Worm (Caenorhabditis elegans): ENCODE results near the gene cyp-33C3.

The cyp-33C3 gene

ce11 chrV:2225130-2225529 is 17.4 kb upstream of the cyp-33C3 start, which contains the start of gene nhr-103:
Gene nhr-103 (plus strand): TSS chrV:2225430.
- TF ChIP-seq R02D3.7 (tag; optimal IDR thresholded peaks at IDR 0.05) (no peak), aly-2 (tag; optimal IDR thresholded peaks at IDR 0.05) (no peak), sma-9 (GFP tag; optimal IDR thresholded peaks at IDR 0.05) (no peak), sma-9 (tag; optimal IDR thresholded peaks at IDR 0.05) (no peak)

ce11 chrV:2226903-2227302 is 15.7 kb upstream of the cyp-33C3 start, which contains the start of gene nhr-18:
Gene nhr-18 (plus strand): TSS chrV:2227203.
- TF ChIP-seq mab-5 (tag; optimal IDR thresholded peaks at IDR 0.05): no peak
- no peak for TF ChIP-seq ama-1 (optimal IDR thresholded peaks at IDR 0.05)
- TF ChIP-seq sma-9 (GFP tag; optimal IDR thresholded peaks at IDR 0.05): no peak
- TF ChIP-seq sma-9 (tag; optimal IDR thresholded peaks at IDR 0.05): no peak
- no peak for TF ChIP-seq lsy-2 (tag; optimal IDR thresholded peaks at IDR 0.05)
- no peak for TF ChIP-seq unc-55 (GFP tag; optimal IDR thresholded peaks at IDR 0.05)
- TF ChIP-seq nhr-237 (tag; optimal IDR thresholded peaks at IDR 0.05): no peak
- TF ChIP-seq nhr-129 (tag; optimal IDR thresholded peaks at IDR 0.05): no peak
- TF ChIP-seq gmeb-1 (tag; optimal IDR thresholded peaks at IDR 0.05): no peak
- TF ChIP-seq sem-4 (tag; optimal IDR thresholded peaks at IDR 0.05): no peak
- TF ChIP-seq lin-11 (tag; optimal IDR thresholded peaks at IDR 0.05): no peak
- TF ChIP-seq F13H6.1 (tag; optimal IDR thresholded peaks at IDR 0.05): no peak
- TF ChIP-seq ztf-1 (GFP tag; conservative IDR thresholded peaks at IDR 0.05): no peak
- no peak for TF ChIP-seq Y55F3AM.14 (GFP tag; optimal IDR thresholded peaks at IDR 0.05)
- TF ChIP-seq ceh-16 (tag; optimal IDR thresholded peaks at IDR 0.05): no peak
- no peak for TF ChIP-seq ztf-4 (tag; optimal IDR thresholded peaks at IDR 0.05)
- TF ChIP-seq aly-2 (tag; optimal IDR thresholded peaks at IDR 0.05): no peak
- no peak for TF ChIP-seq mdl-1 (tag; optimal IDR thresholded peaks at IDR 0.05)
- TF ChIP-seq C34F6.9 (tag; optimal IDR thresholded peaks at IDR 0.05): no peak
- TF ChIP-seq ZK546.5 (tag; optimal IDR thresholded peaks at IDR 0.05): no peak
- TF ChIP-seq skn-1 (tag; optimal IDR thresholded peaks at IDR 0.05): no peak

ce11 chrV:2228781-2229180 is 13.8 kb upstream of the cyp-33C3 start, which contains the start of gene nhr-126:
Gene nhr-126 (plus strand): TSS chrV:2229081.
- TF ChIP-seq sma-3 (GFP tag; optimal IDR thresholded peaks at IDR 0.05) (no peak), sma-9 (GFP tag; optimal IDR thresholded peaks at IDR 0.05) (no peak), sma-9 (tag; optimal IDR thresholded peaks at IDR 0.05) (no peak), R02D3.7 (tag; optimal IDR thresholded peaks at IDR 0.05) (no peak), peb-1 (tag; optimal IDR thresholded peaks at IDR 0.05) (no peak), nhr-237 (tag; optimal IDR thresholded peaks at IDR 0.05) (no peak), nhr-11 (tag; optimal IDR thresholded peaks at IDR 0.05) (no peak), C34F6.9 (tag; optimal IDR thresholded peaks at IDR 0.05) (no peak), nhr-23 (tag; optimal IDR thresholded peaks at IDR 0.05) (no peak), nhr-12 (tag; optimal IDR thresholded peaks at IDR 0.05) (no peak), mab-5 (tag; optimal IDR thresholded peaks at IDR 0.05) (no peak), gmeb-1 (tag; optimal IDR thresholded peaks at IDR 0.05) (no peak), ztf-4 (tag; optimal IDR thresholded peaks at IDR 0.05) (no peak), ceh-16 (tag; optimal IDR thresholded peaks at IDR 0.05) (no peak), nhr-129 (tag; optimal IDR thresholded peaks at IDR 0.05) (no peak), mdl-1 (tag; optimal IDR thresholded peaks at IDR 0.05) (no peak)

- TF ChIP-seq ceh-16 (tag; optimal IDR thresholded peaks at IDR 0.05): no peak
- no peak for TF ChIP-seq blmp-1 (tag; optimal IDR thresholded peaks at IDR 0.05; ENCODE audit: insufficient read depth)
- no peak for TF ChIP-seq mbf-1 (tag; optimal IDR thresholded peaks at IDR 0.05)
- TF ChIP-seq crh-2 (tag; optimal IDR thresholded peaks at IDR 0.05): peak; percentile 38
- no peak for TF ChIP-seq mdl-1 (tag; optimal IDR thresholded peaks at IDR 0.05)
- TF ChIP-seq aly-2 (tag; optimal IDR thresholded peaks at IDR 0.05): no peak
- TF ChIP-seq C34F6.9 (tag; optimal IDR thresholded peaks at IDR 0.05): peak; percentile 34
- no peak for TF ChIP-seq lin-11 (tag; optimal IDR thresholded peaks at IDR 0.05)
- TF ChIP-seq lsy-2 (tag; optimal IDR thresholded peaks at IDR 0.05): no peak
- no peak for TF ChIP-seq dmd-4 (tag; optimal IDR thresholded peaks at IDR 0.05)
- no peak for TF ChIP-seq alr-1 (tag; optimal IDR thresholded peaks at IDR 0.05)
- peak; percentile 4 for TF ChIP-seq fos-1 (tag; optimal IDR thresholded peaks at IDR 0.05)
- TF ChIP-seq sma-3 (GFP tag; optimal IDR thresholded peaks at IDR 0.05): no peak
These were observed 11.7 kb upstream of the cyp-33C3 start, which contains the start of gene nhr-134 for ce11 chrV:2230912-2231311. Gene nhr-134 (plus strand): TSS chrV:2231223.

- TF ChIP-seq nhr-77 (tag; optimal IDR thresholded peaks at IDR 0.05) (no peak), nhr-6 (tag; optimal IDR thresholded peaks at IDR 0.05) (no peak), nhr-11 (tag; optimal IDR thresholded peaks at IDR 0.05) (no peak), elt-3 (tag; optimal IDR thresholded peaks at IDR 0.05) (no peak), nhr-21 (tag; optimal IDR thresholded peaks at IDR 0.05) (no peak), lin-11 (tag; optimal IDR thresholded peaks at IDR 0.05) (no peak), unc-39 (tag; optimal IDR thresholded peaks at IDR 0.05) (no peak), nhr-237 (tag; optimal IDR thresholded peaks at IDR 0.05) (no peak), R02D3.7 (tag; optimal IDR thresholded peaks at IDR 0.05) (no peak), ztf-4 (tag; optimal IDR thresholded peaks at IDR 0.05) (no peak), gmeb-1 (tag; optimal IDR thresholded peaks at IDR 0.05) (no peak), crh-2 (tag; optimal IDR thresholded peaks at IDR 0.05) (no peak), sma-9 (GFP tag; optimal IDR thresholded peaks at IDR 0.05) (no peak), sma-9 (tag; optimal IDR thresholded peaks at IDR 0.05) (no peak), peb-1 (tag; optimal IDR thresholded peaks at IDR 0.05) (no peak), F13H6.1 (tag; optimal IDR thresholded peaks at IDR 0.05) (no peak), nhr-12 (tag; optimal IDR thresholded peaks at IDR 0.05) (no peak)
These were observed 9.4 kb upstream of the cyp-33C3 start, which contains the start of gene nhr-96 for ce11 chrV:2233177-2233576. Gene nhr-96 (plus strand): TSS chrV:2233477.

Data from whole organism, L2 larva.